Fruit fly (Drosophila melanogaster) whole organism, embryonic: ENCODE measurements around the gene Ae2.

Source experiments
- CG10267 ChIP-seq: fragments of 200-800 bp; sonication (Bioruptor generic); optimal IDR thresholded peaks from 2 replicates; lab custom pipeline; 2018; ENCODE audit warnings: missing biosample characterization, mild to moderate bottlenecking, missing genetic modification characterization, moderate library complexity
- CG10979 ChIP-seq: fragments of 200-800 bp; sonication (Bioruptor generic); optimal IDR thresholded peaks from 2 replicates; lab custom pipeline; 2018; ENCODE audit warnings: missing biosample characterization, mild to moderate bottlenecking, missing genetic modification characterization, moderate library complexity
- CG11093 ChIP-seq: fragments of 200-800 bp; sonication (Bioruptor generic); IDR thresholded peaks from 3 replicates; pipeline ENCODE4 v1.3.6; 2022; ENCODE audit warnings: missing biosample characterization, missing genetic modification characterization
- CG11247 ChIP-seq: fragments of 200-800 bp; sonication (Bioruptor generic); IDR thresholded peaks from 2 replicates; pipeline ENCODE4 v1.3.6; 2022; ENCODE audit warnings: missing biosample characterization, missing genetic modification characterization
- CG12769 ChIP-seq: fragments of 200-800 bp; sonication (Bioruptor generic); optimal IDR thresholded peaks from 2 replicates; lab custom pipeline; 2019; ENCODE audit warnings: missing biosample characterization, mild to moderate bottlenecking, missing genetic modification characterization, moderate library complexity
- CG15696 ChIP-seq: fragments of 200-800 bp; sonication (Bioruptor generic); optimal IDR thresholded peaks from 2 replicates; lab custom pipeline; 2019; ENCODE audit warnings: missing biosample characterization, mild to moderate bottlenecking, missing genetic modification characterization, moderate library complexity
- CG1603 ChIP-seq: fragments of 200-800 bp; sonication (Bioruptor generic); optimal IDR thresholded peaks from 2 replicates; lab custom pipeline; 2019; ENCODE audit warnings: missing biosample characterization, mild to moderate bottlenecking, missing genetic modification characterization, moderate library complexity
- CG17802 ChIP-seq: fragments of 200-800 bp; sonication (Bioruptor generic); optimal IDR thresholded peaks from 2 replicates; lab custom pipeline; 2018; ENCODE audit warnings: missing biosample characterization, mild to moderate bottlenecking, missing genetic modification characterization, moderate library complexity
- CG17829 ChIP-seq: fragments of 200-800 bp; optimal IDR thresholded peaks from 2 replicates; lab custom pipeline; 2019; ENCODE audit warnings: missing biosample characterization, mild to moderate bottlenecking, missing genetic modification characterization, moderate library complexity
- CG17912 ChIP-seq: fragments of 200-800 bp; sonication (Bioruptor generic); optimal IDR thresholded peaks from 2 replicates; lab custom pipeline; 2018; ENCODE audit warnings: missing biosample characterization, mild to moderate bottlenecking, missing genetic modification characterization
- CG18011 ChIP-seq: fragments of 200-800 bp; sonication (Bioruptor generic); optimal IDR thresholded peaks from 2 replicates; lab custom pipeline; 2017; ENCODE audit warnings: missing biosample characterization, missing genetic modification characterization, mild to moderate bottlenecking, moderate library complexity, missing genotype
- CG2678 ChIP-seq: fragments of 200-800 bp; sonication (Bioruptor generic); optimal IDR thresholded peaks from 3 replicates; lab custom pipeline; 2019; ENCODE audit warnings: missing biosample characterization, mild to moderate bottlenecking, missing genetic modification characterization, moderate library complexity
- CG31224 ChIP-seq: fragments of 200-800 bp; sonication (Bioruptor generic); IDR thresholded peaks from 2 replicates; pipeline ENCODE4 v1.3.6; 2022; ENCODE audit warnings: missing biosample characterization, missing genetic modification characterization
- CG6272 ChIP-seq: fragments of 200-800 bp; sonication (Bioruptor generic); IDR thresholded peaks from 2 replicates; pipeline ENCODE4 v1.3.6; 2022; ENCODE audit warnings: missing biosample characterization, missing genetic modification characterization
- CG6765 ChIP-seq: fragments of 200-800 bp; sonication (Bioruptor generic); optimal IDR thresholded peaks from 3 replicates; lab custom pipeline; 2017; ENCODE audit warnings: missing biosample characterization, mild to moderate bottlenecking, missing genetic modification characterization
- CG7357 ChIP-seq: fragments of 200-800 bp; sonication (Bioruptor generic); IDR thresholded peaks from 3 replicates; pipeline ENCODE4 v1.3.6; 2022; ENCODE audit warnings: missing biosample characterization, missing genetic modification characterization
- CG7372 ChIP-seq: fragments of 200-800 bp; sonication (Bioruptor generic); IDR thresholded peaks from 2 replicates; pipeline ENCODE4 v1.3.6; 2022; ENCODE audit warnings: missing biosample characterization, missing genetic modification characterization
- CG7786 ChIP-seq: fragments of 200-800 bp; sonication (Bioruptor generic); optimal IDR thresholded peaks from 2 replicates; lab custom pipeline; 2016; ENCODE audit warnings: missing biosample characterization, missing genetic modification characterization
- CG8089 ChIP-seq: fragments of 200-800 bp; sonication (Bioruptor generic); optimal IDR thresholded peaks from 3 replicates; lab custom pipeline; 2016; ENCODE audit warnings: missing biosample characterization, missing genetic modification characterization
- Dek ChIP-seq: fragments of 200-800 bp; sonication (Bioruptor generic); optimal IDR thresholded peaks from 3 replicates; lab custom pipeline; 2019; ENCODE audit warnings: missing biosample characterization, mild to moderate bottlenecking, missing genetic modification characterization, moderate library complexity
- E2f2 ChIP-seq: fragments of 200-800 bp; sonication (Bioruptor generic); IDR thresholded peaks from 2 replicates; pipeline ENCODE4 v1.3.6; 2022; ENCODE audit warnings: missing biosample characterization, missing genetic modification characterization
- Ets65A ChIP-seq: fragments of 200-800 bp; sonication (Bioruptor generic); peaks from one replicate; lab custom pipeline; 2016; ENCODE audit warnings: missing biosample characterization, missing genetic modification characterization
- Ets97D ChIP-seq: fragments of 200-800 bp; sonication (Bioruptor generic); optimal IDR thresholded peaks from 3 replicates; lab custom pipeline; 2016; ENCODE audit warnings: missing biosample characterization, missing genetic modification characterization
- Fer1 ChIP-seq: fragments of 200-800 bp; sonication (Bioruptor generic); optimal IDR thresholded peaks from 2 replicates; lab custom pipeline; 2017; ENCODE audit warnings: missing biosample characterization, mild to moderate bottlenecking, missing genetic modification characterization
- HLH4C ChIP-seq: fragments of 200-800 bp; sonication (Bioruptor generic); IDR thresholded peaks from 3 replicates; pipeline ENCODE4 v1.3.6; 2022; ENCODE audit warnings: missing biosample characterization, missing genetic modification characterization; ENCODE audit not compliant: partially characterized antibody
- MBD-R2 ChIP-seq: fragments of 200-800 bp; sonication (Bioruptor generic); IDR thresholded peaks from 2 replicates; pipeline ENCODE4 v1.3.6; 2022; ENCODE audit warnings: missing biosample characterization, missing genetic modification characterization
- Nf-YA ChIP-seq: fragments of 200-800 bp; sonication (Bioruptor generic); IDR thresholded peaks from 2 replicates; pipeline ENCODE4 v1.3.6; 2022; ENCODE audit warnings: missing biosample characterization, missing genetic modification characterization
- Oaz ChIP-seq: fragments of 200-800 bp; sonication (Bioruptor generic); IDR thresholded peaks from 2 replicates; pipeline ENCODE4 v1.3.6; 2022; ENCODE audit warnings: missing biosample characterization, missing genetic modification characterization
- Opbp ChIP-seq: fragments of 200-800 bp; sonication (Bioruptor generic); IDR thresholded peaks from 3 replicates; pipeline ENCODE4 v1.3.6; 2022; ENCODE audit warnings: missing biosample characterization, missing genetic modification characterization; ENCODE audit not compliant: partially characterized antibody
- Scr ChIP-seq: fragments of 200-800 bp; sonication (Bioruptor generic); IDR thresholded peaks from 2 replicates; pipeline ENCODE4 v1.3.6; 2022; ENCODE audit warnings: missing biosample characterization, missing genetic modification characterization; ENCODE audit not compliant: partially characterized antibody
- Stat92E ChIP-seq, 3 experiments: fragments of >200 bp in 2 of 3; fragments of 200-800 bp in 1 of 3; sonication (Bioruptor generic) in 1 of 3; optimal IDR thresholded peaks; 2 replicates each; lab custom pipeline; 2017 to 2019; ENCODE audit warnings: missing biosample characterization in 3 of 3, missing genetic modification characterization in 3 of 3, mild to moderate bottlenecking in 1 of 3, moderate library complexity in 1 of 3
- Taf1 ChIP-seq: fragments of 200-800 bp; sonication (Bioruptor generic); IDR thresholded peaks from 2 replicates; pipeline ENCODE4 v1.3.6; 2022; ENCODE audit warnings: missing biosample characterization, missing genetic modification characterization
- ac ChIP-seq: fragments of 200-800 bp; sonication (Bioruptor generic); optimal IDR thresholded peaks from 3 replicates; lab custom pipeline; 2017; ENCODE audit warnings: missing biosample characterization, mild to moderate bottlenecking, missing genetic modification characterization
- az2 ChIP-seq: fragments of 200-800 bp; sonication (Bioruptor generic); optimal IDR thresholded peaks from 3 replicates; lab custom pipeline; 2016; ENCODE audit warnings: missing biosample characterization, missing genetic modification characterization
- bbx ChIP-seq: fragments of 200-800 bp; sonication (Bioruptor generic); IDR thresholded peaks from 2 replicates; pipeline ENCODE4 v1.3.6; 2022; ENCODE audit warnings: missing biosample characterization, missing genetic modification characterization; ENCODE audit not compliant: partially characterized antibody
- bigmax ChIP-seq: fragments of 200-800 bp; sonication (Bioruptor generic); optimal IDR thresholded peaks from 2 replicates; lab custom pipeline; 2018; ENCODE audit warnings: missing biosample characterization, mild to moderate bottlenecking, missing genetic modification characterization
- chif ChIP-seq, 2 experiments: fragments of 200-800 bp; sonication (Bioruptor generic); optimal IDR thresholded peaks; 3 replicates each; lab custom pipeline; 2016; ENCODE audit warnings: missing biosample characterization in 2 of 2, missing genetic modification characterization in 2 of 2
- chm ChIP-seq: fragments of 200-800 bp; sonication (Bioruptor generic); IDR thresholded peaks from 2 replicates; pipeline ENCODE4 v1.3.6; 2022; ENCODE audit warnings: missing biosample characterization, missing genetic modification characterization
- insv ChIP-seq, 2 experiments: fragments of 200-800 bp; sonication (Bioruptor generic); optimal IDR thresholded peaks; 3 replicates each; lab custom pipeline; 2016 to 2018; ENCODE audit warnings: missing biosample characterization in 2 of 2, missing genetic modification characterization in 2 of 2
- lola ChIP-seq, 3 experiments: fragments of >200 bp in 2 of 3; fragments of 200-800 bp in 1 of 3; sonication (Bioruptor generic) in 1 of 3; optimal IDR thresholded peaks; 2 replicates each; lab custom pipeline; 2017 to 2019; ENCODE audit warnings: missing biosample characterization in 3 of 3, missing genetic modification characterization in 3 of 3, mild to moderate bottlenecking in 1 of 3, moderate library complexity in 1 of 3
- phol ChIP-seq: fragments of 200-800 bp; sonication (Bioruptor generic); optimal IDR thresholded peaks from 3 replicates; lab custom pipeline; 2018; ENCODE audit warnings: missing biosample characterization, mild to moderate bottlenecking, missing genetic modification characterization, moderate library complexity
- pros ChIP-seq: fragments of 200-800 bp; sonication (Bioruptor generic); optimal IDR thresholded peaks from 3 replicates; lab custom pipeline; 2019; ENCODE audit warnings: missing biosample characterization, mild to moderate bottlenecking, missing genetic modification characterization, moderate library complexity
- run ChIP-seq: fragments of 200-800 bp; sonication (Bioruptor generic); optimal IDR thresholded peaks from 3 replicates; lab custom pipeline; 2018; ENCODE audit warnings: missing biosample characterization, mild to moderate bottlenecking, missing genetic modification characterization
- sc ChIP-seq, 3 experiments: fragments of >200 bp in 2 of 3; fragments of 200-800 bp in 1 of 3; sonication (Bioruptor generic) in 1 of 3; optimal IDR thresholded peaks; 2 replicates in 2 of 3; 3 replicates in 1 of 3; lab custom pipeline; 2017; ENCODE audit warnings: mild to moderate bottlenecking in 1 of 3, missing biosample characterization in 1 of 3, missing genetic modification characterization in 1 of 3, missing genetic modification reagents in 1 of 3
- sim ChIP-seq: fragments of 200-800 bp; sonication (Bioruptor generic); IDR thresholded peaks from 2 replicates; pipeline ENCODE4 v1.3.6; 2022; ENCODE audit warnings: missing biosample characterization, missing genetic modification characterization
- stwl ChIP-seq: fragments of 200-800 bp; sonication (Bioruptor generic); optimal IDR thresholded peaks from 3 replicates; lab custom pipeline; 2018; ENCODE audit warnings: missing biosample characterization, mild to moderate bottlenecking, missing genetic modification characterization, moderate library complexity
- tin ChIP-seq: fragments of 200-800 bp; sonication (Bioruptor generic); optimal IDR thresholded peaks from 3 replicates; lab custom pipeline; 2016; ENCODE audit warnings: missing biosample characterization, missing genetic modification characterization
- wdn ChIP-seq: fragments of 200-800 bp; sonication (Bioruptor generic); IDR thresholded peaks from 2 replicates; pipeline ENCODE4 v1.3.6; 2022; ENCODE audit warnings: missing biosample characterization, missing genetic modification characterization
- zf30C ChIP-seq: fragments of 200-800 bp; sonication (Bioruptor generic); optimal IDR thresholded peaks from 3 replicates; lab custom pipeline; 2018; ENCODE audit warnings: missing biosample characterization, mild to moderate bottlenecking, missing genetic modification characterization

Ae2 gene

DNA sequence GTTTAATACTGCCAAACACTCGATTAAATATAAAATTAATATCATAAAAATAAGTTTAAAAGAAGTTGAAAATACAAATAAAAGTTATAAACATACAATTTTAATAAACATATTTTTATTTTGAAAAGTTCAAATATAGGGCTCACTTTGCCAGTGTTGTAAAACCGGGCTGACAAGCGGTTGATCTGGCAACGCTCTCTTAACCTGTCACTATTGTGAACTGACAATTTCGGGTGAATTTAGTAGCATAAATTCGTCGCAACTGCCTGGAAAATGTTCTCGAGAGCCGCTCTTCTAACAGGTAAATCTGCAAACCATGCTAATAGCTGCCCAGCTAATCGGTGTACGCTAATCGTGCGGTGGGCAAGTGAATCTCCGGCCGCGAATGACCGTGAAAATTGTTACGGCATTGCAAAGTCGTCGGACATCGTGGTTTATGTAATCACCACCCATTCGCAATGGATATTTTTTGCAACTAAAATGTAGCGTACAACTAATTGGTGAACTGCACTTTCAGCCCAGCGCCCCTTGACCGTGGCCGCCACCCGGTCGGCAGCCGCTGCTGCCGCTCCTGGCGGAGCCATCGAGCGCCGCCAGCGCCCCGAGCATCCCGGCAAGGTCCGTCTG lies 33.4 kb upstream of the Ae2 start, which contains the start of gene ATPsynB (continued):
- no peak for TF ChIP-seq CG12769 (tag; lab: Kevin White, UChicago)
- TF ChIP-seq CG1603 (tag; lab: Kevin White, UChicago) = no peak
- TF ChIP-seq lola (GFP tag; optimal IDR thresholded peaks at IDR 0.05; lab: Kevin White, UChicago) = no peak
- TF ChIP-seq Nf-YA (GFP tag; lab: Robert Waterston, UW) = no peak
- no peak for TF ChIP-seq HLH4C (GFP tag; lab: Robert Waterston, UW)
- TF ChIP-seq chif (GFP tag; optimal IDR thresholded peaks at IDR 0.05; lab: Kevin White, UChicago) = no peak
- TF ChIP-seq Ets65A (GFP tag; lab: Kevin White, UChicago) = peak; percentile 30
- TF ChIP-seq wdn (GFP tag; lab: Robert Waterston, UW) = no peak
- no peak for TF ChIP-seq chm (GFP tag; lab: Robert Waterston, UW)
- no peak for TF ChIP-seq CG7372 (GFP tag; lab: Robert Waterston, UW)
- no peak for TF ChIP-seq CG7786 (GFP tag; lab: Kevin White, UChicago)
- TF ChIP-seq stwl (tag; lab: Kevin White, UChicago) = peak; percentile 93
- TF ChIP-seq CG17912 (GFP tag; lab: Kevin White, UChicago) = peak; percentile 53
- no peak for TF ChIP-seq CG11247 (GFP tag; lab: Robert Waterston, UW)
- peak; percentile 88 for TF ChIP-seq MBD-R2 (GFP tag; lab: Robert Waterston, UW)
- no peak for TF ChIP-seq run (tag; lab: Kevin White, UChicago)
- no peak for TF ChIP-seq az2 (GFP tag; lab: Kevin White, UChicago)
- peak; percentile 98 for TF ChIP-seq E2f2 (GFP tag; lab: Robert Waterston, UW)
- peak in 1 of 3 experiments; percentile 60 for TF ChIP-seq Stat92E (GFP tag; optimal IDR thresholded peaks at IDR 0.05; lab: Kevin White, UChicago)
- no peak for TF ChIP-seq sim (GFP tag; lab: Robert Waterston, UW)
- no peak for TF ChIP-seq CG10979 (tag; lab: Kevin White, UChicago)
- peak; percentile 51 for TF ChIP-seq phol (tag; lab: Kevin White, UChicago)
- TF ChIP-seq zf30C (GFP tag; lab: Kevin White, UChicago) = no peak
- TF ChIP-seq pros (GFP tag; lab: Kevin White, UChicago) = no peak
- TF ChIP-seq Fer1 (GFP tag; lab: Kevin White, UChicago) = peak; percentile 31
- peak; percentile 32 for TF ChIP-seq Scr (GFP tag; lab: Robert Waterston, UW)
- peak; percentile 98 for TF ChIP-seq CG10267
- no peak for TF ChIP-seq CG6272
- no peak for TF ChIP-seq CG18011
- TF ChIP-seq CG6765 = no peak
- no peak for TF ChIP-seq Oaz (GFP tag; lab: Robert Waterston, UW)
- TF ChIP-seq sc (optimal IDR thresholded peaks at IDR 0.05; lab: Kevin White, UChicago) = no peak
- no peak for TF ChIP-seq sc (GFP tag; optimal IDR thresholded peaks at IDR 0.05; lab: Kevin White, UChicago)
- no peak for TF ChIP-seq CG17802 (tag; lab: Kevin White, UChicago)
- TF ChIP-seq CG15696 (tag; lab: Kevin White, UChicago) = no peak
- no peak for TF ChIP-seq CG2678
- no peak for TF ChIP-seq CG31224 (GFP tag; lab: Robert Waterston, UW)
- no peak for TF ChIP-seq Taf1 (GFP tag; lab: Robert Waterston, UW)
- peak in 1 of 2 experiments; percentile 26 for TF ChIP-seq insv (GFP tag; optimal IDR thresholded peaks at IDR 0.05; lab: Kevin White, UChicago)
- TF ChIP-seq Opbp = peak; percentile 42; the same call in 1 of the 3 replicates
- no peak for TF ChIP-seq ac (GFP tag; lab: Kevin White, UChicago)
- TF ChIP-seq bigmax (GFP tag; lab: Kevin White, UChicago) = peak; percentile 70
- TF ChIP-seq CG8089 = no peak
- no peak for TF ChIP-seq CG11093 (GFP tag; lab: Robert Waterston, UW)
- TF ChIP-seq tin = no peak
- TF ChIP-seq CG7357 (GFP tag; lab: Robert Waterston, UW) = no peak
- peak; percentile 50; the same call in 1 of the 2 replicates for TF ChIP-seq bbx
- TF ChIP-seq CG17829 (tag; lab: Kevin White, UChicago) = peak; percentile 39
- TF ChIP-seq Ets97D (GFP tag; lab: Kevin White, UChicago) = peak; percentile 65
- TF ChIP-seq Dek (tag; lab: Kevin White, UChicago) = peak; percentile 1
